Fruit fly (Drosophila melanogaster) whole organism, embryonic: ENCODE data around the gene CG14805.

Experiments used
- Abd-B ChIP-seq: fragments of 200-800 bp; sonication (Bioruptor generic); optimal IDR thresholded peaks from 2 replicates; lab custom pipeline; 2018; ENCODE audit warnings: missing biosample characterization, mild to moderate bottlenecking, missing genetic modification characterization, moderate library complexity
- CG10366 ChIP-seq: fragments of 200-800 bp; sonication (Bioruptor generic); IDR thresholded peaks from 2 replicates; pipeline ENCODE4 v1.3.6; 2022; ENCODE audit warnings: missing biosample characterization, missing genetic modification characterization
- CG10431 ChIP-seq: fragments of 200-800 bp; sonication (Bioruptor generic); optimal IDR thresholded peaks from 3 replicates; lab custom pipeline; 2018; ENCODE audit warnings: missing biosample characterization, mild to moderate bottlenecking, missing genetic modification characterization
- CG10543 ChIP-seq: fragments of 200-800 bp; sonication (Bioruptor generic); optimal IDR thresholded peaks from 3 replicates; lab custom pipeline; 2017; ENCODE audit warnings: missing biosample characterization, mild to moderate bottlenecking, missing genetic modification characterization, moderate library complexity
- CG12155 ChIP-seq: fragments of 200-800 bp; sonication (Bioruptor generic); optimal IDR thresholded peaks from 3 replicates; lab custom pipeline; 2016; ENCODE audit warnings: missing biosample characterization, missing genetic modification characterization
- CG12769 ChIP-seq: fragments of 200-800 bp; sonication (Bioruptor generic); optimal IDR thresholded peaks from 2 replicates; lab custom pipeline; 2019; ENCODE audit warnings: missing biosample characterization, mild to moderate bottlenecking, missing genetic modification characterization, moderate library complexity
- CG15011 ChIP-seq: fragments of 200-800 bp; sonication (Bioruptor generic); optimal IDR thresholded peaks from 3 replicates; lab custom pipeline; 2018; ENCODE audit warnings: missing biosample characterization, mild to moderate bottlenecking, missing genetic modification characterization
- CG30020 ChIP-seq: fragments of 200-800 bp; optimal IDR thresholded peaks from 2 replicates; lab custom pipeline; 2019; ENCODE audit warnings: missing biosample characterization, mild to moderate bottlenecking, missing genetic modification characterization, moderate library complexity
- CG3163 ChIP-seq: fragments of 200-800 bp; sonication (Bioruptor generic); optimal IDR thresholded peaks from 3 replicates; lab custom pipeline; 2016; ENCODE audit warnings: missing biosample characterization, missing genetic modification characterization
- CG3838 ChIP-seq: fragments of 200-800 bp; sonication (Bioruptor generic); optimal IDR thresholded peaks from 3 replicates; lab custom pipeline; 2016; ENCODE audit warnings: missing biosample characterization, missing genetic modification characterization
- CG43689 ChIP-seq: fragments of 200-800 bp; sonication (Bioruptor generic); IDR thresholded peaks from 2 replicates; pipeline ENCODE4 v1.3.6; 2022; ENCODE audit warnings: missing biosample characterization, missing genetic modification characterization
- CG5180 ChIP-seq: fragments of 200-800 bp; sonication (Bioruptor generic); optimal IDR thresholded peaks from 3 replicates; lab custom pipeline; 2017; ENCODE audit warnings: missing biosample characterization, missing genetic modification characterization, mild to moderate bottlenecking, moderate library complexity, missing genetic modification reagents
- CG7839 ChIP-seq: fragments of 200-800 bp; sonication (Bioruptor generic); optimal IDR thresholded peaks from 3 replicates; lab custom pipeline; 2018; ENCODE audit warnings: missing biosample characterization, mild to moderate bottlenecking, missing genetic modification characterization, moderate library complexity
- CG7928 ChIP-seq: fragments of 200-800 bp; sonication (Bioruptor generic); optimal IDR thresholded peaks from 2 replicates; lab custom pipeline; 2017; ENCODE audit warnings: missing biosample characterization, mild to moderate bottlenecking, missing genetic modification characterization
- CG9609 ChIP-seq: fragments of 200-800 bp; sonication (Bioruptor generic); optimal IDR thresholded peaks from 3 replicates; lab custom pipeline; 2016; ENCODE audit warnings: missing biosample characterization, missing genetic modification characterization
- CHES-1-like ChIP-seq: fragments of 200-800 bp; sonication (Bioruptor generic); optimal IDR thresholded peaks from 2 replicates; lab custom pipeline; 2016; ENCODE audit warnings: missing biosample characterization, missing genetic modification characterization
- Dfd ChIP-seq, 2 experiments: fragments of >200 bp; optimal IDR thresholded peaks; 2 replicates each; lab custom pipeline; 2017; ENCODE audit warnings: missing biosample characterization in 2 of 2, missing genetic modification characterization in 2 of 2
- ERR ChIP-seq: fragments of 200-800 bp; sonication (Bioruptor generic); optimal IDR thresholded peaks from 2 replicates; lab custom pipeline; 2016; ENCODE audit warnings: missing biosample characterization, missing genetic modification characterization
- GATAe ChIP-seq: fragments of 200-800 bp; sonication (Bioruptor generic); conservative IDR thresholded peaks from 2 replicates; pipeline ENCODE4 v1.3.6; 2022; ENCODE audit warnings: missing biosample characterization, missing genetic modification characterization
- Gug ChIP-seq: fragments of 200-800 bp; sonication (Bioruptor generic); IDR thresholded peaks from 4 replicates; pipeline ENCODE4 v1.3.6; 2022; ENCODE audit warnings: missing biosample characterization, missing genetic modification characterization
- Hey ChIP-seq: fragments of 200-800 bp; sonication (Bioruptor generic); optimal IDR thresholded peaks from 3 replicates; lab custom pipeline; 2018; ENCODE audit warnings: missing biosample characterization, mild to moderate bottlenecking, missing genetic modification characterization
- Max ChIP-seq: fragments of 200-800 bp; sonication (Bioruptor generic); optimal IDR thresholded peaks from 2 replicates; lab custom pipeline; 2016; ENCODE audit warnings: missing biosample characterization, mild to moderate bottlenecking, missing genetic modification characterization
- NC2β ChIP-seq: fragments of 200-800 bp; sonication (Bioruptor generic); optimal IDR thresholded peaks from 2 replicates; lab custom pipeline; 2016; ENCODE audit warnings: missing biosample characterization, missing genetic modification characterization
- NfI ChIP-seq: fragments of 200-800 bp; sonication (Bioruptor generic); optimal IDR thresholded peaks from 3 replicates; lab custom pipeline; 2018; ENCODE audit warnings: missing biosample characterization, mild to moderate bottlenecking, missing genetic modification characterization, moderate library complexity
- Ptx1 ChIP-seq: fragments of 200-800 bp; sonication (Bioruptor generic); IDR thresholded peaks from 2 replicates; pipeline ENCODE4 v1.3.6; 2022; ENCODE audit warnings: missing biosample characterization, missing genetic modification characterization
- Sox100B ChIP-seq: fragments of 200-800 bp; sonication (Bioruptor generic); optimal IDR thresholded peaks from 3 replicates; lab custom pipeline; 2018; ENCODE audit warnings: missing biosample characterization, mild to moderate bottlenecking, missing genetic modification characterization
- Xbp1 ChIP-seq: fragments of 200-800 bp; sonication (Bioruptor generic); optimal IDR thresholded peaks from 3 replicates; lab custom pipeline; 2016; ENCODE audit warnings: missing biosample characterization, mild to moderate bottlenecking, missing genetic modification characterization
- ara ChIP-seq: fragments of 200-800 bp; sonication (Bioruptor generic); IDR thresholded peaks from 2 replicates; pipeline ENCODE4 v1.3.6; 2022; ENCODE audit warnings: missing biosample characterization, missing genetic modification characterization
- br ChIP-seq: fragments of >200 bp; optimal IDR thresholded peaks from 2 replicates; lab custom pipeline; 2017
- cg ChIP-seq: fragments of 200-800 bp; sonication (Bioruptor generic); optimal IDR thresholded peaks from 3 replicates; lab custom pipeline; 2019; ENCODE audit warnings: missing biosample characterization, mild to moderate bottlenecking, missing genetic modification characterization, moderate library complexity
- dati ChIP-seq: fragments of 200-800 bp; sonication (Bioruptor generic); IDR thresholded peaks from 2 replicates; pipeline ENCODE4 v1.3.6; 2022; ENCODE audit warnings: missing biosample characterization, missing genetic modification characterization
- eve ChIP-seq, 2 experiments: fragments of >200 bp; optimal IDR thresholded peaks; 2 replicates each; lab custom pipeline; 2017; ENCODE audit warnings: missing biosample characterization in 2 of 2, missing genetic modification characterization in 2 of 2
- fd102C ChIP-seq: fragments of 200-800 bp; sonication (Bioruptor generic); optimal IDR thresholded peaks from 2 replicates; lab custom pipeline; 2018; ENCODE audit warnings: missing biosample characterization, mild to moderate bottlenecking, missing genetic modification characterization, moderate library complexity
- hbn ChIP-seq: fragments of 200-800 bp; sonication (Bioruptor generic); IDR thresholded peaks from 2 replicates; pipeline ENCODE4 v1.3.6; 2022; ENCODE audit warnings: missing biosample characterization, missing genetic modification characterization; ENCODE audit not compliant: partially characterized antibody
- kah ChIP-seq: fragments of 200-800 bp; sonication (Bioruptor generic); optimal IDR thresholded peaks from 2 replicates; lab custom pipeline; 2018; ENCODE audit warnings: missing biosample characterization, mild to moderate bottlenecking, missing genetic modification characterization
- lmd ChIP-seq: fragments of 200-800 bp; sonication (Bioruptor generic); IDR thresholded peaks from 2 replicates; pipeline ENCODE4 v1.3.6; 2022; ENCODE audit warnings: missing biosample characterization, missing genetic modification characterization
- lov ChIP-seq, 2 experiments: fragments of 200-800 bp in 1 of 2; fragments of >200 bp in 1 of 2; sonication (Bioruptor generic) in 1 of 2; IDR thresholded peaks in 1 of 2; optimal IDR thresholded peaks in 1 of 2; 2 replicates in 1 of 2; 3 replicates in 1 of 2; pipeline versions ENCODE4 v1.3.6 to Lab custom; 2017 to 2022; ENCODE audit warnings: missing biosample characterization in 1 of 2, missing genetic modification characterization in 1 of 2
- maf-S ChIP-seq: fragments of 200-800 bp; sonication (Bioruptor generic); optimal IDR thresholded peaks from 2 replicates; lab custom pipeline; 2016; ENCODE audit warnings: missing biosample characterization, missing genetic modification characterization
- mam ChIP-seq: fragments of 200-800 bp; sonication (Bioruptor generic); optimal IDR thresholded peaks from 3 replicates; lab custom pipeline; 2016; ENCODE audit warnings: missing biosample characterization, missing genetic modification characterization
- nerfin-1 ChIP-seq: fragments of 200-800 bp; sonication (Bioruptor generic); optimal IDR thresholded peaks from 3 replicates; lab custom pipeline; 2019; ENCODE audit warnings: missing biosample characterization, mild to moderate bottlenecking, missing genetic modification characterization, moderate library complexity
- nerfin-2 ChIP-seq: fragments of 200-800 bp; sonication (Bioruptor generic); IDR thresholded peaks from 2 replicates; pipeline ENCODE4 v1.3.6; 2022; ENCODE audit warnings: missing biosample characterization, missing genetic modification characterization; ENCODE audit not compliant: partially characterized antibody
- phol ChIP-seq: fragments of 200-800 bp; sonication (Bioruptor generic); optimal IDR thresholded peaks from 3 replicates; lab custom pipeline; 2018; ENCODE audit warnings: missing biosample characterization, mild to moderate bottlenecking, missing genetic modification characterization, moderate library complexity
- prd ChIP-seq, 3 experiments: fragments of >200 bp in 2 of 3; fragments of 200-800 bp in 1 of 3; sonication (Bioruptor generic) in 1 of 3; optimal IDR thresholded peaks in 2 of 3; IDR thresholded peaks in 1 of 3; 2 replicates in 2 of 3; 3 replicates in 1 of 3; pipeline versions ENCODE4 v1.3.6 to Lab custom; 2017 to 2022; ENCODE audit warnings: missing biosample characterization in 1 of 3, missing genetic modification characterization in 1 of 3
- row ChIP-seq: fragments of 200-800 bp; sonication (Bioruptor generic); IDR thresholded peaks from 3 replicates; pipeline ENCODE4 v1.3.6; 2022; ENCODE audit warnings: missing biosample characterization, missing genetic modification characterization
- run ChIP-seq: fragments of 200-800 bp; sonication (Bioruptor generic); optimal IDR thresholded peaks from 3 replicates; lab custom pipeline; 2018; ENCODE audit warnings: missing biosample characterization, mild to moderate bottlenecking, missing genetic modification characterization
- schlank ChIP-seq: fragments of 200-800 bp; sonication (Bioruptor generic); optimal IDR thresholded peaks from 2 replicates; lab custom pipeline; 2018; ENCODE audit warnings: missing biosample characterization, mild to moderate bottlenecking, missing genetic modification characterization
- sim ChIP-seq: fragments of 200-800 bp; sonication (Bioruptor generic); IDR thresholded peaks from 2 replicates; pipeline ENCODE4 v1.3.6; 2022; ENCODE audit warnings: missing biosample characterization, missing genetic modification characterization
- z ChIP-seq: fragments of 200-800 bp; sonication (Bioruptor generic); IDR thresholded peaks from 3 replicates; pipeline ENCODE4 v1.3.6; 2022; ENCODE audit warnings: missing biosample characterization, missing genetic modification characterization
- zen2 ChIP-seq: fragments of 200-800 bp; sonication (Bioruptor generic); IDR thresholded peaks from 3 replicates; pipeline ENCODE4 v1.3.6; 2022; ENCODE audit warnings: missing biosample characterization, missing genetic modification characterization; ENCODE audit not compliant: partially characterized antibody
- zfh1 ChIP-seq: fragments of 200-800 bp; sonication (Bioruptor generic); IDR thresholded peaks from 3 replicates; pipeline ENCODE4 v1.3.6; 2022; ENCODE audit warnings: missing biosample characterization, missing genetic modification characterization

The CG14805 gene

dm6 chrX:1889926-1890325 is 12.8 kb downstream of the CG14805 start, which contains the start of the genes trr and mRpL16 (continued):
- TF ChIP-seq phol (tag; lab: Kevin White, UChicago) (peak; percentile 83), zfh1 (GFP tag; lab: Robert Waterston, UW) (peak; percentile 43; the same call in 1 of the 3 replicates), eve (GFP tag; optimal IDR thresholded peaks at IDR 0.05; lab: Kevin White, UChicago) (no peak), CG12155 (GFP tag; lab: Kevin White, UChicago) (peak; percentile 24), nerfin-2 (peak; percentile 51; the same call in 1 of the 2 replicates), Dfd (GFP tag; optimal IDR thresholded peaks at IDR 0.05; lab: Kevin White, UChicago) (no peak), dati (no peak), schlank (tag; lab: Kevin White, UChicago) (no peak), fd102C (no peak), zen2 (GFP tag; lab: Robert Waterston, UW) (peak; percentile 30; the same call in 1 of the 3 replicates), Hey (tag; lab: Kevin White, UChicago) (no peak), NfI (GFP tag; lab: Kevin White, UChicago) (peak; percentile 59), lmd (GFP tag; lab: Robert Waterston, UW) (peak; percentile 33; the same call in 1 of the 2 replicates), CG10366 (GFP tag; lab: Robert Waterston, UW) (peak; percentile 9; the same call in 1 of the 2 replicates), CG7839 (tag; lab: Kevin White, UChicago) (no peak), maf-S (GFP tag; lab: Kevin White, UChicago) (no peak), CG10543 (GFP tag; lab: Kevin White, UChicago) (no peak), Max (no peak), CG3163 (GFP tag; lab: Kevin White, UChicago) (no peak), NC2β (no peak), br (lab: Kevin White, UChicago) (no peak), Sox100B (GFP tag; lab: Kevin White, UChicago) (no peak), z (no peak), CG10431 (GFP tag; lab: Kevin White, UChicago) (no peak), cg (GFP tag; lab: Kevin White, UChicago) (peak; percentile 7), hbn (peak; percentile 76), kah (GFP tag; lab: Kevin White, UChicago) (no peak), ara (GFP tag; lab: Robert Waterston, UW) (no peak), ERR (no peak), lov (optimal IDR thresholded peaks at IDR 0.05; lab: Kevin White, UChicago) (no peak), lov (GFP tag; IDR thresholded peaks at IDR 0.05; lab: Robert Waterston, UW) (no peak), row (peak; percentile 74), CG12769 (tag; lab: Kevin White, UChicago) (no peak), CG9609 (GFP tag; lab: Kevin White, UChicago) (peak; percentile 22), CG30020 (tag; lab: Kevin White, UChicago) (peak; percentile 93), Abd-B (GFP tag; lab: Kevin White, UChicago) (peak; percentile 64), run (tag; lab: Kevin White, UChicago) (no peak), GATAe (GFP tag; lab: Robert Waterston, UW) (no peak), CHES-1-like (GFP tag; lab: Kevin White, UChicago) (peak; percentile 44), prd (optimal IDR thresholded peaks at IDR 0.05; lab: Kevin White, UChicago) (no peak), prd (GFP tag; IDR thresholded peaks at IDR 0.05; lab: Robert Waterston, UW) (peak; percentile 58; the same call in 2 of the 3 replicates), Xbp1 (peak; percentile 20), nerfin-1 (tag; lab: Kevin White, UChicago) (peak; percentile 5), Ptx1 (peak; percentile 39; the same call in 1 of the 2 replicates), sim (GFP tag; lab: Robert Waterston, UW) (no peak), CG15011 (GFP tag; lab: Kevin White, UChicago) (no peak), CG7928 (GFP tag; lab: Kevin White, UChicago) (peak; percentile 92), CG43689 (no peak), Gug (GFP tag; lab: Robert Waterston, UW) (peak; percentile 30; the same call in 1 of the 4 replicates), CG5180 (GFP tag; lab: Kevin White, UChicago) (no peak), CG3838 (GFP tag; lab: Kevin White, UChicago) (no peak), mam (GFP tag; lab: Kevin White, UChicago) (peak; percentile 16)
